Fruit fly (Drosophila melanogaster): ENCODE measurements around the gene REPTOR.
A peak's percentile ranks its signal among the peaks of the same experiment; 100 is the strongest.

Gene REPTOR

DNA sequence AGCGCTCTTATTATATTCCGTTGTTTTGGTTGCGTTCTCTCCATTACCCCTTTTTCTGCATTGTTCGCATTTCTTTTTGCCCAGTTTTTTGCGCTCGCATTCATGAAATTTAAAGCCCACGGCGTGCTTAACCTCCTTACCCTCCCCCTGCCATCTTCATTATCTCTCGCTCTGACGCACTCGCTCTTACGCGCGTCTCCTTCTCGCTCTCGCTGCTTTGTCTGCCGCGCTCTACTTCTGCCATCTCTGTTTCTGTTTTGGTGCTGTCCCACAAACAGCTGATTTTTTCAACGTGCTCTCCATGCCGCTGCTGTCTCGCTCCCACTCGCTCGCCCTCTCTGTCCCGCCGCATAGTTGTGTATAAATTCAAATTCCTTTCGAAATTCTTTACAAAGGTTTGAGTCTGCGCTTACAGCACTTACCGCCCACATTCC is 3.8 kb upstream of the REPTOR start (continued):
- TF ChIP-seq Deaf1 (tag; optimal IDR thresholded peaks at IDR 0.05): peak; percentile 44
- peak; percentile 37 for TF ChIP-seq eyg (GFP tag; optimal IDR thresholded peaks at IDR 0.05)
- no peak for TF ChIP-seq CG32767 (GFP tag; IDR thresholded peaks at IDR 0.05)
- peak; percentile 32 for TF ChIP-seq sqz (GFP tag; optimal IDR thresholded peaks at IDR 0.05)
- no peak for TF ChIP-seq CG17612 (GFP tag; IDR thresholded peaks at IDR 0.05)
- TF ChIP-seq amos (GFP tag; IDR thresholded peaks at IDR 0.05; ENCODE audit: partially characterized antibody): no peak
- no peak for TF ChIP-seq hbn (GFP tag; IDR thresholded peaks at IDR 0.05; ENCODE audit: partially characterized antibody)
- TF ChIP-seq Nf-YB (GFP tag; optimal IDR thresholded peaks at IDR 0.05): peak; percentile 28
- no peak for TF ChIP-seq CG4328 (GFP tag; optimal IDR thresholded peaks at IDR 0.05)
- peak; percentile 14 for TF ChIP-seq CG33557 (GFP tag; optimal IDR thresholded peaks at IDR 0.05)
- peak; percentile 80 for TF ChIP-seq HmgD (GFP tag; optimal IDR thresholded peaks at IDR 0.05)
- TF ChIP-seq HmgZ (tag; optimal IDR thresholded peaks at IDR 0.05): peak; percentile 82
- no peak for TF ChIP-seq CG10565 (GFP tag; optimal IDR thresholded peaks at IDR 0.05)
- TF ChIP-seq CG10431 (GFP tag; optimal IDR thresholded peaks at IDR 0.05): no peak
- no peak for TF ChIP-seq CG4404 (GFP tag; IDR thresholded peaks at IDR 0.05)
- no peak for TF ChIP-seq gcm (GFP tag; optimal IDR thresholded peaks at IDR 0.05)
- TF ChIP-seq CG8388 (GFP tag; optimal IDR thresholded peaks at IDR 0.05): no peak
- no peak for TF ChIP-seq aop (GFP tag; IDR thresholded peaks at IDR 0.05)
- TF ChIP-seq CG11696 (GFP tag; IDR thresholded peaks at IDR 0.05): no peak
- TF ChIP-seq bigmax (GFP tag; optimal IDR thresholded peaks at IDR 0.05): peak; percentile 87
- no peak for TF ChIP-seq crol (GFP tag; IDR thresholded peaks at IDR 0.05)
- TF ChIP-seq BEAF-32 (GFP tag; optimal IDR thresholded peaks at IDR 0.05): peak; percentile 32
- TF ChIP-seq so (GFP tag; IDR thresholded peaks at IDR 0.05): no peak
- TF ChIP-seq Mad (GFP tag; optimal IDR thresholded peaks at IDR 0.05): no peak
- TF ChIP-seq repo (GFP tag; optimal IDR thresholded peaks at IDR 0.05): peak; percentile 32
- no peak for TF ChIP-seq CG8359 (GFP tag; optimal IDR thresholded peaks at IDR 0.05; ENCODE audit: borderline replicate concordance)
- peak; percentile 24 for TF ChIP-seq ERR (GFP tag; optimal IDR thresholded peaks at IDR 0.05)
- peak; percentile 75 for TF ChIP-seq pfk (GFP tag; optimal IDR thresholded peaks at IDR 0.05)
- TF ChIP-seq CG18599 (GFP tag; optimal IDR thresholded peaks at IDR 0.05): peak; percentile 70
- TF ChIP-seq B-H2 (GFP tag; optimal IDR thresholded peaks at IDR 0.05): peak; percentile 10
- no peak for TF ChIP-seq br (optimal IDR thresholded peaks at IDR 0.05)
- peak; percentile 64 for TF ChIP-seq Fer1 (GFP tag; optimal IDR thresholded peaks at IDR 0.05)
- peak; percentile 55 for TF ChIP-seq CG12071 (GFP tag; optimal IDR thresholded peaks at IDR 0.05)
- no peak for TF ChIP-seq CG31224 (GFP tag; IDR thresholded peaks at IDR 0.05)
- TF ChIP-seq CG1792 (GFP tag; optimal IDR thresholded peaks at IDR 0.05): no peak
- TF ChIP-seq nau (GFP tag; optimal IDR thresholded peaks at IDR 0.05): peak; percentile 6
- no peak for TF ChIP-seq Atf-2 (GFP tag; optimal IDR thresholded peaks at IDR 0.05)
- TF ChIP-seq Myb (GFP tag; optimal IDR thresholded peaks at IDR 0.05): peak; percentile 73
- TF ChIP-seq pzg (GFP tag; optimal IDR thresholded peaks at IDR 0.05): peak; percentile 65
- TF ChIP-seq CG32532 (GFP tag; IDR thresholded peaks at IDR 0.05): no peak
- TF ChIP-seq Dp (GFP tag; optimal IDR thresholded peaks at IDR 0.05): peak; percentile 81
- peak; percentile 43 for TF ChIP-seq ftz-f1 (GFP tag; optimal IDR thresholded peaks at IDR 0.05)
- peak; percentile 45 for TF ChIP-seq MESR4 (GFP tag; optimal IDR thresholded peaks at IDR 0.05)
- peak; percentile 10 for TF ChIP-seq nmo (GFP tag; optimal IDR thresholded peaks at IDR 0.05)
- TF ChIP-seq insv (GFP tag; optimal IDR thresholded peaks at IDR 0.05): no peak
- peak; percentile 10 for TF ChIP-seq D19A (tag; optimal IDR thresholded peaks at IDR 0.05)
- peak; percentile 24 for TF ChIP-seq luna (GFP tag; optimal IDR thresholded peaks at IDR 0.05)
- no peak for TF ChIP-seq CG12391 (tag; optimal IDR thresholded peaks at IDR 0.05)
- no peak for TF ChIP-seq tna (GFP tag; IDR thresholded peaks at IDR 0.05; ENCODE audit: partially characterized antibody)
- TF ChIP-seq disco-r (GFP tag; optimal IDR thresholded peaks at IDR 0.05): no peak
- peak; percentile 92 to 99 for TF ChIP-seq crp (GFP tag; optimal IDR thresholded peaks at IDR 0.05)
